Worm (Caenorhabditis elegans) whole organism, L4 larva: ENCODE measurements around the gene lgc-4.

Source experiments
- F49E8.2 ChIP-seq: sonication (generic microtip); optimal IDR thresholded peaks from 2 replicates; lab custom pipeline; 2016; ENCODE audit warnings: missing compliant biosample characterization, mild to moderate bottlenecking, missing genetic modification characterization, borderline replicate concordance
- ama-1 ChIP-seq: fragments of 150-350 bp; optimal IDR thresholded peaks from 2 replicates; lab custom pipeline; 2014; ENCODE audit warnings: inconsistent platforms, mixed read lengths
- duxl-1 ChIP-seq: sonication (generic microtip); optimal IDR thresholded peaks from 2 replicates; lab custom pipeline; 2016; ENCODE audit warnings: mild to moderate bottlenecking, missing genetic modification characterization, moderate library complexity, missing compliant biosample characterization; ENCODE audit not compliant: poor library complexity
- dve-1 ChIP-seq: sonication (generic microtip); optimal IDR thresholded peaks from 2 replicates; lab custom pipeline; 2017; ENCODE audit warnings: antibody characterized with exemption, mild to moderate bottlenecking, missing genetic modification characterization, missing compliant biosample characterization; ENCODE audit not compliant: insufficient read depth
- lin-15B ChIP-seq: fragments of 150-350 bp; sonication (generic microtip); optimal IDR thresholded peaks from 3 replicates; lab custom pipeline; 2014; ENCODE audit warnings: missing biosample characterization, missing genetic modification characterization
- mdl-1 ChIP-seq, 2 experiments: fragments of 150-350 bp in 1 of 2; sonication (generic microtip) in 1 of 2; optimal IDR thresholded peaks; 2 replicates each; lab custom pipeline; 2014 to 2017; ENCODE audit warnings: missing biosample characterization in 2 of 2, missing genetic modification characterization in 2 of 2
- nhr-25 ChIP-seq: sonication (generic microtip); optimal IDR thresholded peaks from 2 replicates; lab custom pipeline; 2017; ENCODE audit warnings: missing genetic modification characterization, mild to moderate bottlenecking, missing compliant biosample characterization, antibody characterized with exemption, moderate library complexity, borderline replicate concordance; ENCODE audit not compliant: insufficient read depth
- nhr-76 ChIP-seq: fragments of 150-350 bp; optimal IDR thresholded peaks from 2 replicates; lab custom pipeline; 2014; ENCODE audit warnings: missing biosample characterization, missing genetic modification characterization
- nhr-77 ChIP-seq: fragments of 150-350 bp; optimal IDR thresholded peaks from 2 replicates; lab custom pipeline; 2014; ENCODE audit warnings: missing biosample characterization, missing genetic modification characterization
- pqm-1 ChIP-seq: sonication (generic microtip); optimal IDR thresholded peaks from 2 replicates; lab custom pipeline; 2017; ENCODE audit warnings: missing biosample characterization, missing genetic modification characterization
- unc-62 ChIP-seq, 3 experiments: fragments of 150-350 bp in 1 of 3; sonication (generic microtip); optimal IDR thresholded peaks in 2 of 3; peaks in 1 of 3; 1 replicate in 1 of 3; 2 replicates in 2 of 3; lab custom pipeline; 2014 to 2017; ENCODE audit warnings: missing biosample characterization in 3 of 3, missing genetic modification characterization in 3 of 3, missing genetic modification reagents in 3 of 3, missing genotype in 1 of 3
- ztf-11 ChIP-seq: fragments of 150-350 bp; optimal IDR thresholded peaks from 2 replicates; lab custom pipeline; 2014; ENCODE audit warnings: missing biosample characterization, missing genetic modification characterization
- ztf-7 ChIP-seq: fragments of 150-350 bp; optimal IDR thresholded peaks from 2 replicates; lab custom pipeline; 2014; ENCODE audit warnings: missing biosample characterization, missing genetic modification characterization

DNA sequence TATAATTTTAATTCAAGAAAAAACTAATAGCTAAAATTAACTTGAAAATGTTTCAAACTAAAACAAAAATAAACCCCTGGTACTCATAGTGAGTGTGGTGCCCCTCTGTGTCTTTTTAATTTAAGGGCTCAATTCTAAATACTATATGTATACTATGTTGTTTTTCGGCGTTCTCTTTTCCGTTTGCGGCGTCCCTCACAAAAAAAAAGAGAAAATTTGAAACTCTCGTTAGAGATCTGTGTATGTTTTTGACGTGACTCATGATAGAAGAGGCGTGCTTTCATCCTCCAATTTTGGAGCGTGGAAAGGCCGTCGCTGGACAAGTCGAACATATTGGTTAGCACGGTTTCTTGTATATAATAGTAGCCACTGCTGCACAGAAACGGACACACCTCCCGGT is 9.5 kb upstream of the lgc-4 start, which contains the start of gene pes-8:
- no peak for TF ChIP-seq dve-1 (tag; lab: Kevin White, UChicago)
- no peak for TF ChIP-seq ztf-11
- no peak for TF ChIP-seq lin-15B (tag; lab: Kevin White, UChicago)
- no peak for TF ChIP-seq nhr-77 (tag; lab: Kevin White, UChicago)
- TF ChIP-seq duxl-1 (tag; lab: Kevin White, UChicago) = no peak
- TF ChIP-seq ama-1 (lab: Kevin White, UChicago) = no peak
- no peak for TF ChIP-seq ztf-7 (tag; lab: Kevin White, UChicago)
- no peak for TF ChIP-seq F49E8.2 (tag; lab: Kevin White, UChicago)
- TF ChIP-seq nhr-76 = no peak
- no peak for TF ChIP-seq unc-62 (GFP tag; optimal IDR thresholded peaks at IDR 0.05 in 1 of 2; lab: Kevin White, UChicago)
- no peak for TF ChIP-seq unc-62 (tag; optimal IDR thresholded peaks at IDR 0.05; lab: Kevin White, UChicago)
- no peak for TF ChIP-seq pqm-1 (tag; lab: Kevin White, UChicago)
- no peak for TF ChIP-seq mdl-1 (tag; optimal IDR thresholded peaks at IDR 0.05; lab: Kevin White, UChicago)
- no peak for TF ChIP-seq nhr-25 (tag; lab: Kevin White, UChicago)
